Fruit fly (Drosophila melanogaster) whole organism, adult: ENCODE measurements around the gene Nup35.

Source experiments
- CG12768 ChIP-seq: fragments of 200-800 bp; sonication (Bioruptor generic); optimal IDR thresholded peaks from 2 replicates; lab custom pipeline; 2017; ENCODE audit warnings: missing biosample characterization, missing genetic modification characterization, mild to moderate bottlenecking, moderate library complexity, missing genetic modification reagents
- CG14711 ChIP-seq: fragments of 200-800 bp; sonication (Bioruptor generic); optimal IDR thresholded peaks from 2 replicates; lab custom pipeline; 2018; ENCODE audit warnings: missing biosample characterization, mild to moderate bottlenecking, missing genetic modification characterization, moderate library complexity
- CG1620 ChIP-seq: fragments of 200-800 bp; sonication (Bioruptor generic); optimal IDR thresholded peaks from 2 replicates; lab custom pipeline; 2016; ENCODE audit warnings: missing biosample characterization, missing genetic modification characterization
- CG33017 ChIP-seq: fragments of 200-800 bp; sonication (Bioruptor generic); optimal IDR thresholded peaks from 2 replicates; lab custom pipeline; 2018; ENCODE audit warnings: missing biosample characterization, mild to moderate bottlenecking, missing genetic modification characterization, moderate library complexity
- CG5204 ChIP-seq: fragments of 200-800 bp; sonication (Bioruptor generic); optimal IDR thresholded peaks from 2 replicates; lab custom pipeline; 2016; ENCODE audit warnings: missing biosample characterization, missing genetic modification characterization
- CG7045 ChIP-seq: fragments of 200-800 bp; sonication (Bioruptor generic); optimal IDR thresholded peaks from 2 replicates; lab custom pipeline; 2017; ENCODE audit warnings: missing biosample characterization, mild to moderate bottlenecking, missing genetic modification characterization
- CG7101 ChIP-seq: fragments of 200-800 bp; sonication (Bioruptor generic); optimal IDR thresholded peaks from 2 replicates; lab custom pipeline; 2018; ENCODE audit warnings: missing biosample characterization, mild to moderate bottlenecking, missing genetic modification characterization, moderate library complexity
- Clk ChIP-seq: fragments of 200-800 bp; sonication (Bioruptor generic); optimal IDR thresholded peaks from 2 replicates; lab custom pipeline; 2017; ENCODE audit warnings: missing biosample characterization, missing genetic modification characterization
- Hr96 ChIP-seq: fragments of 200-800 bp; sonication (Bioruptor generic); optimal IDR thresholded peaks from 2 replicates; lab custom pipeline; 2016; ENCODE audit warnings: missing biosample characterization, missing genetic modification characterization
- Mnt ChIP-seq: fragments of 200-800 bp; sonication (Bioruptor generic); optimal IDR thresholded peaks from 2 replicates; lab custom pipeline; 2016; ENCODE audit warnings: missing biosample characterization, mild to moderate bottlenecking, missing genetic modification characterization
- cic ChIP-seq: fragments of 200-800 bp; sonication (Bioruptor generic); optimal IDR thresholded peaks from 2 replicates; lab custom pipeline; 2017; ENCODE audit warnings: missing biosample characterization, mild to moderate bottlenecking, missing genetic modification characterization, moderate library complexity
- cnc ChIP-seq, 2 experiments: fragments of >200 bp; optimal IDR thresholded peaks; 2 replicates each; lab custom pipeline; 2017
- kay ChIP-seq: fragments of 200-800 bp; sonication (Bioruptor generic); peaks from one replicate; lab custom pipeline; 2016; ENCODE audit warnings: missing biosample characterization, missing genetic modification characterization, borderline replicate concordance
- ovo ChIP-seq: fragments of 200-800 bp; sonication (Bioruptor generic); optimal IDR thresholded peaks from 2 replicates; lab custom pipeline; 2016; ENCODE audit warnings: missing biosample characterization, missing genetic modification characterization
- pad ChIP-seq: fragments of 200-800 bp; sonication (Bioruptor generic); optimal IDR thresholded peaks from 3 replicates; lab custom pipeline; 2017; ENCODE audit warnings: missing biosample characterization, missing genetic modification characterization, mild to moderate bottlenecking, moderate library complexity, missing genetic modification reagents
- tj ChIP-seq: fragments of 200-800 bp; sonication (Bioruptor generic); optimal IDR thresholded peaks from 3 replicates; lab custom pipeline; 2017; ENCODE audit warnings: missing biosample characterization, mild to moderate bottlenecking, missing genetic modification characterization, moderate library complexity
- toe ChIP-seq: fragments of 200-800 bp; sonication (Bioruptor generic); optimal IDR thresholded peaks from 2 replicates; lab custom pipeline; 2016; ENCODE audit warnings: missing biosample characterization, missing genetic modification characterization

The Nup35 gene

dm6 chrX:18685726-18686125 lies 37.7 kb downstream of the Nup35 start, which contains the start of gene phtm:
phtm (plus strand) TSS chrX:18685766.
- TF ChIP-seq cic (GFP tag; lab: Kevin White, UChicago) (no peak), Mnt (GFP tag; lab: Kevin White, UChicago) (no peak), CG7101 (no peak), Hr96 (GFP tag; lab: Kevin White, UChicago) (no peak), toe (GFP tag; lab: Kevin White, UChicago) (no peak), CG7045 (GFP tag; lab: Kevin White, UChicago) (no peak), Clk (no peak), cnc (optimal IDR thresholded peaks at IDR 0.05; lab: Kevin White, UChicago) (no peak), CG33017 (no peak)

- TF ChIP-seq CG14711 (tag; lab: Kevin White, UChicago) (no peak), Mnt (GFP tag; lab: Kevin White, UChicago) (no peak), Clk (no peak), tj (GFP tag; lab: Kevin White, UChicago) (peak; percentile 15), CG7101 (no peak), kay (no peak), Hr96 (GFP tag; lab: Kevin White, UChicago) (no peak)
Observed at dm6 chrX:18692948-18693502, 45.0 kb downstream of the Nup35 start, which contains the start of gene Cyp18a1. Cyp18a1 (minus strand) TSS chrX:18693042.

dm6 chrX:18695603-18696002 lies 47.6 kb downstream of the Nup35 start:
- TF ChIP-seq CG33017 (no peak), CG14711 (tag; lab: Kevin White, UChicago) (no peak), pad (GFP tag; lab: Kevin White, UChicago) (no peak), Hr96 (GFP tag; lab: Kevin White, UChicago) (no peak), CG1620 (no peak), CG7045 (GFP tag; lab: Kevin White, UChicago) (no peak), kay (no peak), Mnt (GFP tag; lab: Kevin White, UChicago) (no peak), CG7101 (no peak), cic (GFP tag; lab: Kevin White, UChicago) (no peak), ovo (no peak), CG12768 (GFP tag; lab: Kevin White, UChicago) (no peak), Clk (no peak), CG5204 (GFP tag; lab: Kevin White, UChicago) (no peak)
